Worm (Caenorhabditis elegans): ENCODE data around the gene mrp-6.
A peak's percentile ranks its signal among the peaks of the same experiment; 100 is the strongest.

The mrp-6 gene

ce11 chrX:4157896-4158295, 28.7 kb downstream of the mrp-6 start (continued):
- TF ChIP-seq nhr-48 (tag; optimal IDR thresholded peaks at IDR 0.05) = no peak
- TF ChIP-seq unc-62 (GFP tag; optimal IDR thresholded peaks at IDR 0.05 in 1 of 2) = peak in 1 of 2 experiments; percentile 27
- no peak for TF ChIP-seq unc-62 (tag; optimal IDR thresholded peaks at IDR 0.05)
- no peak for TF ChIP-seq D1046.2 (GFP tag; IDR thresholded peaks at IDR 0.05)
- TF ChIP-seq madf-9 (GFP tag; conservative IDR thresholded peaks at IDR 0.05) = no peak
- TF ChIP-seq nhr-11 (tag; optimal IDR thresholded peaks at IDR 0.05) = peak; percentile 3
- no peak for TF ChIP-seq mdt-29 (GFP tag; IDR thresholded peaks at IDR 0.05)
- no peak for TF ChIP-seq ces-1 (GFP tag; optimal IDR thresholded peaks at IDR 0.05)
- TF ChIP-seq set-16 (GFP tag; IDR thresholded peaks at IDR 0.05) = no peak
- no peak for TF ChIP-seq spr-3 (GFP tag; optimal IDR thresholded peaks at IDR 0.05)
- TF ChIP-seq hmg-1.1 (GFP tag; IDR thresholded peaks at IDR 0.05) = peak; percentile 36; the same call in 1 of the 2 replicates
- no peak for TF ChIP-seq nhr-77 (tag; optimal IDR thresholded peaks at IDR 0.05)
- TF ChIP-seq T26A8.4 (GFP tag; IDR thresholded peaks at IDR 0.05) = no peak
- no peak for TF ChIP-seq aly-2 (tag; optimal IDR thresholded peaks at IDR 0.05)
- no peak for TF ChIP-seq gei-8 (GFP tag; optimal IDR thresholded peaks at IDR 0.05)
- no peak for TF ChIP-seq attf-4 (tag; optimal IDR thresholded peaks at IDR 0.05)
- no peak for TF ChIP-seq nhr-42 (GFP tag; IDR thresholded peaks at IDR 0.05)
- no peak for TF ChIP-seq rbr-2 (tag; optimal IDR thresholded peaks at IDR 0.05)
- no peak for TF ChIP-seq lsy-2 (tag; optimal IDR thresholded peaks at IDR 0.05)
- no peak for TF ChIP-seq unc-39 (tag; optimal IDR thresholded peaks at IDR 0.05)
- TF ChIP-seq spr-1 (tag; optimal IDR thresholded peaks at IDR 0.05) = no peak
- TF ChIP-seq lin-13 (GFP tag; optimal IDR thresholded peaks at IDR 0.05) = no peak
- no peak for TF ChIP-seq lim-7 (GFP tag; IDR thresholded peaks at IDR 0.05)
- TF ChIP-seq hlh-30 (tag; optimal IDR thresholded peaks at IDR 0.05; ENCODE audit: insufficient read depth) = peak; percentile 62
- TF ChIP-seq lir-3 (tag; optimal IDR thresholded peaks at IDR 0.05) = no peak
- TF ChIP-seq mxl-3 (GFP tag; optimal IDR thresholded peaks at IDR 0.05) = no peak
- TF ChIP-seq T20F7.1 (GFP tag; optimal IDR thresholded peaks at IDR 0.05) = no peak
- TF ChIP-seq F26F4.8 (GFP tag; conservative IDR thresholded peaks at IDR 0.05) = no peak
- TF ChIP-seq mes-2 (tag; optimal IDR thresholded peaks at IDR 0.05; ENCODE audit: poor library complexity, severe bottlenecking) = peak; percentile 33
- no peak for TF ChIP-seq nhr-6 (tag; optimal IDR thresholded peaks at IDR 0.05)
- 0 out of 2 replicates have a peak, but pooled peaks have one; percentile 9 for TF ChIP-seq dmd-6 (GFP tag; IDR thresholded peaks at IDR 0.05)

- TF ChIP-seq ceh-20 (GFP tag; IDR thresholded peaks at IDR 0.05) = 0 out of 2 replicates have a peak, but pooled peaks have one; percentile 24
- no peak for TF ChIP-seq F44E2.7 (GFP tag; IDR thresholded peaks at IDR 0.05)
- peak; percentile 17 for TF ChIP-seq mep-1 (tag; optimal IDR thresholded peaks at IDR 0.05)
These were observed 31.8 kb downstream of the mrp-6 start for ce11 chrX:4154784-4155183.

- TF ChIP-seq zip-11 (GFP tag; IDR thresholded peaks at IDR 0.05) = no peak
- no peak for TF ChIP-seq rbr-2 (tag; optimal IDR thresholded peaks at IDR 0.05)
- TF ChIP-seq unc-62 (GFP tag; optimal IDR thresholded peaks at IDR 0.05 in 1 of 2) = peak in 1 of 2 experiments; percentile 20
- TF ChIP-seq unc-62 (tag; optimal IDR thresholded peaks at IDR 0.05) = no peak
- no peak for TF ChIP-seq nhr-48 (tag; optimal IDR thresholded peaks at IDR 0.05)
- no peak for TF ChIP-seq nhr-11 (tag; optimal IDR thresholded peaks at IDR 0.05)
These were observed 33.2 kb downstream of the mrp-6 start, which contains the start of gene nck-1 for ce11 chrX:4153343-4153742. nck-1 (minus strand) TSS chrX:4153443.

- no peak for TF ChIP-seq rbr-2 (tag; optimal IDR thresholded peaks at IDR 0.05)
- no peak for TF ChIP-seq nhr-237 (tag; optimal IDR thresholded peaks at IDR 0.05)
- TF ChIP-seq ZK337.2 (GFP tag; IDR thresholded peaks at IDR 0.05) = no peak
- TF ChIP-seq snpc-4 (tag; optimal IDR thresholded peaks at IDR 0.05) = no peak
- 0 out of 2 replicates have a peak, but pooled peaks have one; percentile 14 for TF ChIP-seq set-16 (GFP tag; IDR thresholded peaks at IDR 0.05)
- no peak for TF ChIP-seq cey-2 (tag; optimal IDR thresholded peaks at IDR 0.05; ENCODE audit: borderline replicate concordance, insufficient read depth)
- peak; percentile 25 for TF ChIP-seq nhr-28 (tag; optimal IDR thresholded peaks at IDR 0.05)
- no peak for TF ChIP-seq lir-3 (tag; optimal IDR thresholded peaks at IDR 0.05)
- TF ChIP-seq egl-43 (GFP tag; IDR thresholded peaks at IDR 0.05) = 0 out of 2 replicates have a peak, but pooled peaks have one; percentile 53
- no peak for TF ChIP-seq Y48G9A.11 (GFP tag; IDR thresholded peaks at IDR 0.05)
- peak; percentile 82 for TF ChIP-seq aha-1 (tag)
These were observed 35.4 kb downstream of the mrp-6 start for ce11 chrX:4151206-4151605.

Measured in whole organism, L4 larva.